Fruit fly (Drosophila melanogaster): ENCODE data around the gene CG43867.

dm6 chrX:824961-825360 lies 102.8 kb downstream of the CG43867 start:
- TF ChIP-seq CG7101 (tag; optimal IDR thresholded peaks at IDR 0.05): no peak
- no peak for TF ChIP-seq tj (GFP tag; optimal IDR thresholded peaks at IDR 0.05)
- TF ChIP-seq Crg-1 (GFP tag; optimal IDR thresholded peaks at IDR 0.05): no peak
- no peak for TF ChIP-seq CG7045 (GFP tag; optimal IDR thresholded peaks at IDR 0.05)
- TF ChIP-seq pad (GFP tag; optimal IDR thresholded peaks at IDR 0.05): no peak
- TF ChIP-seq cnc (optimal IDR thresholded peaks at IDR 0.05): no peak
- no peak for TF ChIP-seq kay (GFP tag; ENCODE audit: borderline replicate concordance)
- no peak for TF ChIP-seq CG5204 (GFP tag; optimal IDR thresholded peaks at IDR 0.05)
- TF ChIP-seq ovo (GFP tag; optimal IDR thresholded peaks at IDR 0.05): no peak
- TF ChIP-seq CG11617 (GFP tag; optimal IDR thresholded peaks at IDR 0.05): no peak
- TF ChIP-seq bab1 (GFP tag; optimal IDR thresholded peaks at IDR 0.05): no peak

Data from whole organism, adult.